Fruit fly (Drosophila melanogaster) whole organism, embryonic: ENCODE measurements around the gene CG5096.
A peak's percentile ranks its signal among the peaks of the same experiment; 100 is the strongest.

Experiments
- Ada2b ChIP-seq: fragments of 200-800 bp; sonication (Bioruptor generic); IDR thresholded peaks from 2 replicates; pipeline ENCODE4 v1.3.6; 2022; ENCODE audit warnings: missing biosample characterization, missing genetic modification characterization
- Adf1 ChIP-seq: fragments of 200-800 bp; sonication (Bioruptor generic); IDR thresholded peaks from 2 replicates; pipeline ENCODE4 v1.3.6; 2022; ENCODE audit warnings: missing biosample characterization, missing genetic modification characterization
- Bdp1 ChIP-seq: fragments of 200-800 bp; sonication (Bioruptor generic); optimal IDR thresholded peaks from 3 replicates; lab custom pipeline; 2016; ENCODE audit warnings: missing biosample characterization, missing genetic modification characterization
- Bgb ChIP-seq: fragments of 200-800 bp; sonication (Bioruptor generic); IDR thresholded peaks from 2 replicates; pipeline ENCODE4 v1.3.6; 2022; ENCODE audit warnings: missing biosample characterization, missing genetic modification characterization; ENCODE audit not compliant: partially characterized antibody
- CG1024 ChIP-seq: fragments of 200-800 bp; sonication (Bioruptor generic); IDR thresholded peaks from 2 replicates; pipeline ENCODE4 v1.3.6; 2022; ENCODE audit warnings: missing biosample characterization, missing genetic modification characterization
- CG10274 ChIP-seq: fragments of 200-800 bp; sonication (Bioruptor generic); optimal IDR thresholded peaks from 3 replicates; lab custom pipeline; 2017; ENCODE audit warnings: missing biosample characterization, mild to moderate bottlenecking, missing genetic modification characterization
- CG11398 ChIP-seq: fragments of 200-800 bp; sonication (Bioruptor generic); optimal IDR thresholded peaks from 2 replicates; lab custom pipeline; 2016; ENCODE audit warnings: missing biosample characterization, missing genetic modification characterization
- CG11695 ChIP-seq: fragments of 200-800 bp; sonication (Bioruptor generic); IDR thresholded peaks from 3 replicates; pipeline ENCODE4 v1.3.6; 2022; ENCODE audit warnings: missing biosample characterization, missing genetic modification characterization
- CG12071 ChIP-seq: fragments of 200-800 bp; sonication (Bioruptor generic); optimal IDR thresholded peaks from 3 replicates; lab custom pipeline; 2018; ENCODE audit warnings: missing biosample characterization, mild to moderate bottlenecking, missing genetic modification characterization
- CG15514 ChIP-seq: fragments of 200-800 bp; sonication (Bioruptor generic); optimal IDR thresholded peaks from 3 replicates; lab custom pipeline; 2017; ENCODE audit warnings: missing biosample characterization, missing genetic modification characterization, mild to moderate bottlenecking, moderate library complexity, missing genetic modification reagents
- CG16813 ChIP-seq: fragments of 200-800 bp; sonication (Bioruptor generic); IDR thresholded peaks from 3 replicates; pipeline ENCODE4 v1.3.6; 2022; ENCODE audit warnings: missing biosample characterization, missing genetic modification characterization; ENCODE audit not compliant: partially characterized antibody
- CG17385 ChIP-seq: fragments of 200-800 bp; sonication (Bioruptor generic); optimal IDR thresholded peaks from 3 replicates; lab custom pipeline; 2018; ENCODE audit warnings: missing biosample characterization, mild to moderate bottlenecking, missing genetic modification characterization
- CG2120 ChIP-seq: fragments of 200-800 bp; sonication (Bioruptor generic); optimal IDR thresholded peaks from 3 replicates; lab custom pipeline; 2016; ENCODE audit warnings: missing biosample characterization, missing genetic modification characterization
- CG31441 ChIP-seq: fragments of 200-800 bp; sonication (Bioruptor generic); IDR thresholded peaks from 2 replicates; pipeline ENCODE4 v1.3.6; 2022; ENCODE audit warnings: missing biosample characterization, missing genetic modification characterization
- CG3847 ChIP-seq: fragments of 200-800 bp; sonication (Bioruptor generic); IDR thresholded peaks from 2 replicates; pipeline ENCODE4 v1.3.6; 2022; ENCODE audit warnings: missing biosample characterization, missing genetic modification characterization
- CG6689 ChIP-seq: fragments of 200-800 bp; sonication (Bioruptor generic); IDR thresholded peaks from 2 replicates; pipeline ENCODE4 v1.3.6; 2022; ENCODE audit warnings: missing biosample characterization, missing genetic modification characterization
- CG6854 ChIP-seq: fragments of 200-800 bp; sonication (Bioruptor generic); optimal IDR thresholded peaks from 3 replicates; lab custom pipeline; 2017; ENCODE audit warnings: missing biosample characterization, mild to moderate bottlenecking, missing genetic modification characterization
- CG7271 ChIP-seq: fragments of 200-800 bp; sonication (Bioruptor generic); optimal IDR thresholded peaks from 2 replicates; lab custom pipeline; 2018; ENCODE audit warnings: missing biosample characterization, mild to moderate bottlenecking, missing genetic modification characterization, moderate library complexity
- CG7745 ChIP-seq: fragments of 200-800 bp; sonication (Bioruptor generic); optimal IDR thresholded peaks from 2 replicates; lab custom pipeline; 2018; ENCODE audit warnings: missing biosample characterization, mild to moderate bottlenecking, missing genetic modification characterization, moderate library complexity
- CG7839 ChIP-seq: fragments of 200-800 bp; sonication (Bioruptor generic); optimal IDR thresholded peaks from 3 replicates; lab custom pipeline; 2018; ENCODE audit warnings: missing biosample characterization, mild to moderate bottlenecking, missing genetic modification characterization, moderate library complexity
- CG9727 ChIP-seq: fragments of 200-800 bp; sonication (Bioruptor generic); optimal IDR thresholded peaks from 3 replicates; lab custom pipeline; 2017; ENCODE audit warnings: missing biosample characterization, mild to moderate bottlenecking, missing genetic modification characterization
- CG9797 ChIP-seq: fragments of 200-800 bp; sonication (Bioruptor generic); optimal IDR thresholded peaks from 3 replicates; lab custom pipeline; 2018; ENCODE audit warnings: missing biosample characterization, mild to moderate bottlenecking, missing genetic modification characterization
- Camta ChIP-seq: fragments of 200-800 bp; sonication (Bioruptor generic); optimal IDR thresholded peaks from 2 replicates; lab custom pipeline; 2016; ENCODE audit warnings: missing biosample characterization, missing genetic modification characterization
- Deaf1 ChIP-seq: fragments of 200-800 bp; optimal IDR thresholded peaks from 3 replicates; lab custom pipeline; 2019; ENCODE audit warnings: missing biosample characterization, mild to moderate bottlenecking, missing genetic modification characterization, moderate library complexity
- HLH4C ChIP-seq: fragments of 200-800 bp; sonication (Bioruptor generic); IDR thresholded peaks from 3 replicates; pipeline ENCODE4 v1.3.6; 2022; ENCODE audit warnings: missing biosample characterization, missing genetic modification characterization; ENCODE audit not compliant: partially characterized antibody
- HLH54F ChIP-seq: fragments of 200-800 bp; sonication (Bioruptor generic); optimal IDR thresholded peaks from 3 replicates; lab custom pipeline; 2016; ENCODE audit warnings: missing biosample characterization, missing genetic modification characterization
- Hsf ChIP-seq: fragments of 200-800 bp; sonication (Bioruptor generic); optimal IDR thresholded peaks from 3 replicates; lab custom pipeline; 2016; ENCODE audit warnings: missing biosample characterization, missing genetic modification characterization
- Lim3 ChIP-seq: fragments of 200-800 bp; sonication (Bioruptor generic); IDR thresholded peaks from 2 replicates; pipeline ENCODE4 v1.3.6; 2022; ENCODE audit warnings: missing biosample characterization, missing genetic modification characterization
- Lpt ChIP-seq: fragments of >200 bp; optimal IDR thresholded peaks from 2 replicates; lab custom pipeline; 2018; ENCODE audit warnings: missing biosample characterization, missing genetic modification characterization
- Med ChIP-seq: fragments of 200-800 bp; sonication (Bioruptor generic); peaks from one replicate; lab custom pipeline; 2016; ENCODE audit warnings: missing biosample characterization, missing genetic modification characterization, mild to moderate bottlenecking, inconsistent platforms, moderate library complexity
- Mes4 ChIP-seq: fragments of 200-800 bp; sonication (Bioruptor generic); optimal IDR thresholded peaks from 2 replicates; lab custom pipeline; 2016; ENCODE audit warnings: missing biosample characterization, missing genetic modification characterization
- Rx ChIP-seq: fragments of 200-800 bp; sonication (Bioruptor generic); IDR thresholded peaks from 2 replicates; pipeline ENCODE4 v1.3.6; 2022; ENCODE audit warnings: missing biosample characterization, missing genetic modification characterization
- Sox102F ChIP-seq: fragments of 200-800 bp; sonication (Bioruptor generic); optimal IDR thresholded peaks from 2 replicates; lab custom pipeline; 2018; ENCODE audit warnings: missing biosample characterization, mild to moderate bottlenecking, missing genetic modification characterization, moderate library complexity
- Trl ChIP-seq, 3 experiments: fragments of >200 bp in 2 of 3; fragments of 200-800 bp in 1 of 3; sonication (Bioruptor generic) in 1 of 3; optimal IDR thresholded peaks; 2 replicates in 1 of 3; 3 replicates in 2 of 3; lab custom pipeline; 2016 to 2017; ENCODE audit warnings: missing biosample characterization in 1 of 3, missing genetic modification characterization in 1 of 3
- Xrp1 ChIP-seq: fragments of 200-800 bp; sonication (Bioruptor generic); IDR thresholded peaks from 2 replicates; pipeline ENCODE4 v1.3.6; 2022; ENCODE audit warnings: missing biosample characterization, missing genetic modification characterization
- bowl ChIP-seq: fragments of 200-800 bp; sonication (Bioruptor generic); IDR thresholded peaks from 2 replicates; pipeline ENCODE4 v1.3.6; 2022; ENCODE audit warnings: missing biosample characterization, missing genetic modification characterization
- chif ChIP-seq, 2 experiments: fragments of 200-800 bp; sonication (Bioruptor generic); optimal IDR thresholded peaks; 3 replicates each; lab custom pipeline; 2016; ENCODE audit warnings: missing biosample characterization in 2 of 2, missing genetic modification characterization in 2 of 2
- disco-r ChIP-seq: fragments of 200-800 bp; sonication (Bioruptor generic); optimal IDR thresholded peaks from 2 replicates; lab custom pipeline; 2016; ENCODE audit warnings: missing biosample characterization, missing genetic modification characterization
- eve ChIP-seq, 2 experiments: fragments of >200 bp; optimal IDR thresholded peaks; 2 replicates each; lab custom pipeline; 2017; ENCODE audit warnings: missing biosample characterization in 2 of 2, missing genetic modification characterization in 2 of 2
- kay ChIP-seq: fragments of 200-800 bp; sonication (Bioruptor generic); optimal IDR thresholded peaks from 2 replicates; lab custom pipeline; 2016; ENCODE audit warnings: missing biosample characterization, missing genetic modification characterization
- pnt ChIP-seq: fragments of 200-800 bp; sonication (Bioruptor generic); optimal IDR thresholded peaks from 3 replicates; lab custom pipeline; 2016; ENCODE audit warnings: missing biosample characterization, missing genetic modification characterization
- pros ChIP-seq: fragments of 200-800 bp; sonication (Bioruptor generic); optimal IDR thresholded peaks from 3 replicates; lab custom pipeline; 2019; ENCODE audit warnings: missing biosample characterization, mild to moderate bottlenecking, missing genetic modification characterization, moderate library complexity
- ranshi ChIP-seq: fragments of 200-800 bp; sonication (Bioruptor generic); IDR thresholded peaks from 2 replicates; pipeline ENCODE4 v1.3.6; 2022; ENCODE audit warnings: missing biosample characterization, missing genetic modification characterization
- sens-2 ChIP-seq: fragments of 200-800 bp; sonication (Bioruptor generic); IDR thresholded peaks from 2 replicates; pipeline ENCODE4 v1.3.6; 2022; ENCODE audit warnings: missing biosample characterization, missing genetic modification characterization
- seq ChIP-seq: fragments of 200-800 bp; sonication (Bioruptor generic); IDR thresholded peaks from 2 replicates; pipeline ENCODE4 v1.3.6; 2022; ENCODE audit warnings: missing biosample characterization, missing genetic modification characterization
- sr ChIP-seq: fragments of 200-800 bp; sonication (Bioruptor generic); IDR thresholded peaks from 3 replicates; pipeline ENCODE4 v1.3.6; 2022; ENCODE audit warnings: missing biosample characterization, missing genetic modification characterization
- tap ChIP-seq: fragments of 200-800 bp; optimal IDR thresholded peaks from 3 replicates; lab custom pipeline; 2019; ENCODE audit warnings: missing biosample characterization, mild to moderate bottlenecking, missing genetic modification characterization, moderate library complexity
- unpg ChIP-seq: fragments of 200-800 bp; sonication (Bioruptor generic); optimal IDR thresholded peaks from 3 replicates; lab custom pipeline; 2018; ENCODE audit warnings: missing biosample characterization, mild to moderate bottlenecking, missing genetic modification characterization, moderate library complexity

The CG5096 gene

DNA sequence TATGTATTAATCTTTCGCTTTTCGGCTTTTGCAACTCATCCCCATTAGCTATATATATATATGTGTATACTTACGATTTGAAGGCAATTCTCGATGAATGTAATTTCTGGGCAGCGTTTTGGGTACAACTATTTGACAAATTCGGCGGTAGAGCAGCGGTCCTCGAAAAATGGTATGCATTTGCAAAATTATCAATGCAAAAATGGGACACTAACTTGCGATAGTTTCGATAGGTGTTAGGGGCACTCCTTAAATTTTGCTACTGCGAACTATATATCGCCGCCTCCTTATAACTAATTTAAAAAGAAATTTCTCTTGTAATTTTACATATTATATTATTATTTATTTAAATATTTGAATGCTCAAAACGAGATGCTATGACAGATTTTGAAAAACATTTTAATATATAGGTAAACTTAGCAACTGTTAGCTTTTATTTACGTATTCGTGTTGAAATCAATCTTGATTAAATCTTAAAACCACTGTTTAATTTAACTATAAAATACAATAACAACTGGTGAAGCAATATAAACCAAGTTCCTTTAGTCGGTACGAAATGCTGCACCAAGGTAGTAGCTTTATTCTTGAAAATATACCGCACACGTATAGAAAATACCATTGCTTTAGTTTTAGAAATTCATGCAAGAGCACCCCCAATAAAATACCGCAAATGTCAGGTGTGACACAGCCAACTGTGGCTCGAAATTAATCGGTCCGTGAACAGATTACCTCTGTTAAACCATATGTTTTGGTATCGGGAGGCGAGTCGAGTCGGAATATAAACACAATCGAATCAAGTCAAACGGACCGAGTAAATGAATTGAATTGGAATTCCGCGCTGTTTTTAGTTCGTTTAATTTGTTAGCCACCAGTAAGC is 31.4 kb downstream of the CG5096 start, which contains the start of the genes CG5355 and Klp31E (continued):
- TF ChIP-seq CG2120 (GFP tag; lab: Kevin White, UChicago): peak; percentile 72
- TF ChIP-seq CG9797 (GFP tag; lab: Kevin White, UChicago): peak; percentile 34
- 0 out of 2 replicates have a peak, but pooled peaks have one; percentile 8 for TF ChIP-seq seq (GFP tag; lab: Robert Waterston, UW)
- TF ChIP-seq CG1024 (GFP tag; lab: Robert Waterston, UW): 0 out of 2 replicates have a peak, but pooled peaks have one; percentile 27
- peak; percentile 87 for TF ChIP-seq CG9727
- TF ChIP-seq kay: peak; percentile 48
- TF ChIP-seq Trl (optimal IDR thresholded peaks at IDR 0.05; lab: Kevin White, UChicago): no peak
- TF ChIP-seq Trl (GFP tag; optimal IDR thresholded peaks at IDR 0.05; lab: Kevin White, UChicago): no peak
- peak; percentile 49 for TF ChIP-seq HLH54F (GFP tag; lab: Kevin White, UChicago)
- TF ChIP-seq pnt (GFP tag; lab: Kevin White, UChicago): peak; percentile 5
- TF ChIP-seq CG7271 (tag; lab: Kevin White, UChicago): no peak
- TF ChIP-seq Hsf (GFP tag; lab: Kevin White, UChicago): peak; percentile 65
- peak; percentile 5 for TF ChIP-seq disco-r (GFP tag; lab: Kevin White, UChicago)
- 0 out of 2 replicates have a peak, but pooled peaks have one; percentile 44 for TF ChIP-seq ranshi (GFP tag; lab: Robert Waterston, UW)
- TF ChIP-seq Bgb (GFP tag; lab: Robert Waterston, UW): peak; percentile 63
- TF ChIP-seq Rx (GFP tag; lab: Robert Waterston, UW): no peak
- TF ChIP-seq CG6854 (GFP tag; lab: Kevin White, UChicago): no peak
- no peak for TF ChIP-seq bowl
- peak; percentile 65 for TF ChIP-seq tap (tag; lab: Kevin White, UChicago)
- TF ChIP-seq CG11695: no peak; the same call in 2 of the 3 replicates
- TF ChIP-seq Bdp1 (GFP tag; lab: Kevin White, UChicago): peak; percentile 17
- no peak for TF ChIP-seq CG11398 (GFP tag; lab: Kevin White, UChicago)
- TF ChIP-seq unpg (GFP tag; lab: Kevin White, UChicago): peak; percentile 48
- peak; percentile 74 for TF ChIP-seq CG7839 (tag; lab: Kevin White, UChicago)
- TF ChIP-seq CG3847 (GFP tag; lab: Robert Waterston, UW): no peak; the same call in 1 of the 2 replicates
- no peak for TF ChIP-seq CG12071 (GFP tag; lab: Kevin White, UChicago)
- TF ChIP-seq CG15514 (GFP tag; lab: Kevin White, UChicago): peak; percentile 39
- no peak for TF ChIP-seq Deaf1 (tag; lab: Kevin White, UChicago)
- TF ChIP-seq Adf1: no peak
- TF ChIP-seq Lim3 (GFP tag; lab: Robert Waterston, UW): no peak
- TF ChIP-seq Lpt (GFP tag; lab: Kevin White, UChicago): no peak
- TF ChIP-seq pros (GFP tag; lab: Kevin White, UChicago): no peak
- TF ChIP-seq sr (GFP tag; lab: Robert Waterston, UW): no peak
- no peak for TF ChIP-seq eve (GFP tag; optimal IDR thresholded peaks at IDR 0.05; lab: Kevin White, UChicago)
- peak; percentile 1 for TF ChIP-seq CG10274 (GFP tag; lab: Kevin White, UChicago)
- peak; percentile 46 for TF ChIP-seq Mes4 (GFP tag; lab: Kevin White, UChicago)
- no peak for TF ChIP-seq Camta (GFP tag; lab: Kevin White, UChicago)
- TF ChIP-seq CG16813 (GFP tag; lab: Robert Waterston, UW): peak; percentile 68
- TF ChIP-seq chif (GFP tag; optimal IDR thresholded peaks at IDR 0.05; lab: Kevin White, UChicago): peak; percentile 7 to 41
- TF ChIP-seq Ada2b: 0 out of 2 replicates have a peak, but pooled peaks have one; percentile 7
- no peak for TF ChIP-seq Sox102F (GFP tag; lab: Kevin White, UChicago)
- TF ChIP-seq HLH4C: peak; percentile 65
- peak; percentile 84 for TF ChIP-seq Med (GFP tag; lab: Kevin White, UChicago)
- peak; percentile 56; the same call in 1 of the 2 replicates for TF ChIP-seq Xrp1 (GFP tag; lab: Robert Waterston, UW)
- peak; percentile 71 for TF ChIP-seq CG6689 (GFP tag; lab: Robert Waterston, UW)
- no peak for TF ChIP-seq CG31441 (GFP tag; lab: Robert Waterston, UW)
- TF ChIP-seq CG17385 (GFP tag; lab: Kevin White, UChicago): peak; percentile 47
- no peak for TF ChIP-seq CG7745 (tag; lab: Kevin White, UChicago)
- TF ChIP-seq sens-2: no peak
